Fruit fly (Drosophila melanogaster): ENCODE results near the gene CG5282.

The CG5282 gene

dm6 chr3L:20473021-20473799 is 47.3 kb upstream of the CG5282 start, which contains the start of the genes CG32428 and CG5969 (continued):
- peak; percentile 59 for TF ChIP-seq Xbp1 (GFP tag; optimal IDR thresholded peaks at IDR 0.05)
- TF ChIP-seq CG14667 (GFP tag; IDR thresholded peaks at IDR 0.05): peak; percentile 54
- peak; percentile 80; the same call in 2 of the 3 replicates for TF ChIP-seq CG17361 (GFP tag; IDR thresholded peaks at IDR 0.05)
- TF ChIP-seq CTCF (GFP tag; optimal IDR thresholded peaks at IDR 0.05): no peak
- TF ChIP-seq CG14014 (GFP tag; IDR thresholded peaks at IDR 0.05): peak; percentile 71
- TF ChIP-seq her (GFP tag; optimal IDR thresholded peaks at IDR 0.05): no peak
- TF ChIP-seq CG8388 (GFP tag; optimal IDR thresholded peaks at IDR 0.05): peak; percentile 21
- peak; percentile 69 for TF ChIP-seq sd (tag; optimal IDR thresholded peaks at IDR 0.05)
- TF ChIP-seq lola (GFP tag; optimal IDR thresholded peaks at IDR 0.05): no peak
- TF ChIP-seq CG17612 (GFP tag; IDR thresholded peaks at IDR 0.05): no peak
- TF ChIP-seq CG1602 (GFP tag; optimal IDR thresholded peaks at IDR 0.05): peak; percentile 28
- TF ChIP-seq CG3065 (GFP tag; optimal IDR thresholded peaks at IDR 0.05): no peak
- TF ChIP-seq CG3995 (GFP tag; optimal IDR thresholded peaks at IDR 0.05): peak; percentile 95
- TF ChIP-seq chif (GFP tag; optimal IDR thresholded peaks at IDR 0.05): no peak
- peak; percentile 73 for TF ChIP-seq Fer3 (tag; optimal IDR thresholded peaks at IDR 0.05)
- no peak for TF ChIP-seq HLH3B (GFP tag; IDR thresholded peaks at IDR 0.05)
- TF ChIP-seq Abd-B (GFP tag; optimal IDR thresholded peaks at IDR 0.05): peak; percentile 65
- TF ChIP-seq CG5245 (GFP tag; optimal IDR thresholded peaks at IDR 0.05): no peak
- no peak for TF ChIP-seq wor (GFP tag; IDR thresholded peaks at IDR 0.05)
- TF ChIP-seq E2f1 (GFP tag; IDR thresholded peaks at IDR 0.05): peak; percentile 60; the same call in 1 of the 2 replicates
- peak; percentile 49; the same call in 1 of the 2 replicates for TF ChIP-seq Rx (GFP tag; IDR thresholded peaks at IDR 0.05)
- peak; percentile 9; the same call in 1 of the 2 replicates for TF ChIP-seq Atf6 (GFP tag; IDR thresholded peaks at IDR 0.05)
- no peak for TF ChIP-seq Hsf (GFP tag; optimal IDR thresholded peaks at IDR 0.05)
- TF ChIP-seq pb (GFP tag; optimal IDR thresholded peaks at IDR 0.05): no peak
- no peak for TF ChIP-seq cas (GFP tag; IDR thresholded peaks at IDR 0.05)
- no peak for TF ChIP-seq CG5180 (GFP tag; optimal IDR thresholded peaks at IDR 0.05)
- peak; percentile 28 for TF ChIP-seq Ssrp (tag; optimal IDR thresholded peaks at IDR 0.05)
- TF ChIP-seq CG12236 (GFP tag; optimal IDR thresholded peaks at IDR 0.05): no peak
- peak; percentile 82 for TF ChIP-seq Med (GFP tag)
- TF ChIP-seq H2.0 (GFP tag; IDR thresholded peaks at IDR 0.05): peak; percentile 71
- peak; percentile 13 for TF ChIP-seq oc (tag; optimal IDR thresholded peaks at IDR 0.05)
- no peak for TF ChIP-seq crol (GFP tag; IDR thresholded peaks at IDR 0.05)
- TF ChIP-seq CG31365 (tag; optimal IDR thresholded peaks at IDR 0.05): no peak
- no peak for TF ChIP-seq CG4617 (GFP tag; optimal IDR thresholded peaks at IDR 0.05; ENCODE audit: borderline replicate concordance)
- TF ChIP-seq az2 (GFP tag; optimal IDR thresholded peaks at IDR 0.05): peak; percentile 53
- no peak for TF ChIP-seq pros (GFP tag; optimal IDR thresholded peaks at IDR 0.05)
- TF ChIP-seq Deaf1 (tag; optimal IDR thresholded peaks at IDR 0.05): peak; percentile 55
- no peak for TF ChIP-seq fd102C (GFP tag; optimal IDR thresholded peaks at IDR 0.05)
- TF ChIP-seq Mad (GFP tag; optimal IDR thresholded peaks at IDR 0.05): no peak
- TF ChIP-seq CG13424 (tag; optimal IDR thresholded peaks at IDR 0.05): peak; percentile 70
- no peak for TF ChIP-seq tup (GFP tag; optimal IDR thresholded peaks at IDR 0.05)
- no peak for TF ChIP-seq ara (GFP tag; IDR thresholded peaks at IDR 0.05)
- TF ChIP-seq CG12071 (GFP tag; optimal IDR thresholded peaks at IDR 0.05): no peak
- no peak for TF ChIP-seq HmgD (GFP tag; optimal IDR thresholded peaks at IDR 0.05)
- peak; percentile 62; the same call in 2 of the 3 replicates for TF ChIP-seq zfh1 (GFP tag; IDR thresholded peaks at IDR 0.05)
- peak; percentile 13 for TF ChIP-seq CG18764 (GFP tag; optimal IDR thresholded peaks at IDR 0.05)
- no peak for TF ChIP-seq tin (GFP tag; optimal IDR thresholded peaks at IDR 0.05)
- peak; percentile 89 for TF ChIP-seq slbo (GFP tag; IDR thresholded peaks at IDR 0.05)
- peak; percentile 68 for TF ChIP-seq Aef1 (GFP tag; IDR thresholded peaks at IDR 0.05)
- TF ChIP-seq chinmo (GFP tag; IDR thresholded peaks at IDR 0.05; ENCODE audit: partially characterized antibody): peak; percentile 64; the same call in 1 of the 4 replicates

Measured in whole organism, embryonic.